Worm (Caenorhabditis elegans) whole organism, L1 larva: ENCODE data around the gene Y105C5B.25.

Experiments used
- F16B12.6 ChIP-seq: fragments of 150-350 bp; optimal IDR thresholded peaks from 2 replicates; lab custom pipeline; 2014; ENCODE audit warnings: missing biosample characterization, missing genetic modification characterization
- ceh-82 ChIP-seq, 3 experiments: fragments of 150-350 bp in 1 of 3; sonication (generic microtip) in 2 of 3; optimal IDR thresholded peaks; 2 replicates each; lab custom pipeline; 2014 to 2017; ENCODE audit warnings: missing biosample characterization in 3 of 3, missing genetic modification characterization in 3 of 3
- elt-3 ChIP-seq, 6 experiments: fragments of 150-350 bp in 1 of 6; sonication (generic microtip); optimal IDR thresholded peaks; 2 replicates each; lab custom pipeline; 2017 to 2018; ENCODE audit warnings: missing biosample characterization in 6 of 6, missing genetic modification characterization in 6 of 6, inconsistent platforms in 1 of 6
- jun-1 ChIP-seq: fragments of 150-350 bp; optimal IDR thresholded peaks from 2 replicates; lab custom pipeline; 2014; ENCODE audit warnings: missing biosample characterization, missing genetic modification reagents, missing genetic modification characterization
- mdl-1 ChIP-seq, 2 experiments: fragments of 150-350 bp; optimal IDR thresholded peaks; 2 replicates each; lab custom pipeline; 2014 to 2017; ENCODE audit warnings: missing biosample characterization in 2 of 2, missing genetic modification characterization in 2 of 2, inconsistent platforms in 1 of 2
- pag-3 ChIP-seq: sonication (generic microtip); optimal IDR thresholded peaks from 2 replicates; lab custom pipeline; 2017; ENCODE audit warnings: missing genetic modification characterization, mild to moderate bottlenecking, missing compliant biosample characterization, antibody characterized with exemption, borderline replicate concordance; ENCODE audit not compliant: insufficient read depth
- sox-4 ChIP-seq: sonication (generic microtip); optimal IDR thresholded peaks from 2 replicates; lab custom pipeline; 2016; ENCODE audit warnings: missing genetic modification characterization, missing compliant biosample characterization
- zag-1 ChIP-seq: fragments of 150-350 bp; optimal IDR thresholded peaks from 2 replicates; lab custom pipeline; 2014; ENCODE audit warnings: missing biosample characterization, missing genetic modification characterization
- ztf-4 ChIP-seq: fragments of 150-350 bp; optimal IDR thresholded peaks from 2 replicates; lab custom pipeline; 2014; ENCODE audit warnings: missing biosample characterization, missing genetic modification characterization

DNA sequence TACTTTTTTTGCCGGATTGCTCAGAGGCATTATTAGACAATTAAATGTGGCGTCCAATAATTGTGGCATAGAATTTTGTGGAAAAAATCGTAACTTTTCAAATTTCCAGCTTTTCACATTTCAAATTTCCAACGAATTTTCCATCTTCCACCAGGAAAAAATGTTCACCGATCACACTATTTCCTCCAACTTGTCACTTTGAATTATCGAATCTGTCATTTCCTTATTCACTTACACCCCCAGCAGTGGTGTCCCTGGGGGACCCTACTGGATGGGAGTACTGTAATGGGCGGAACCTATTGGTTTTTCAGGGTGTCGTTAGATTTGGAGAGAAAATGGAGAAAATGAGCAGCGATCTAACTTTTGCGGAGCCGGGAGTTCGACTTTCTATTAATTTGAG is 14.8 kb downstream of the Y105C5B.25 start, which contains the start of gene hlh-32:
- TF ChIP-seq F16B12.6 (tag; lab: Kevin White, UChicago) (no peak), jun-1 (tag; lab: Kevin White, UChicago) (no peak), ceh-82 (tag; optimal IDR thresholded peaks at IDR 0.05; lab: Kevin White, UChicago) (no peak), sox-4 (tag; lab: Kevin White, UChicago) (no peak), mdl-1 (tag; optimal IDR thresholded peaks at IDR 0.05; lab: Kevin White, UChicago) (no peak), zag-1 (no peak), ztf-4 (tag; lab: Kevin White, UChicago) (no peak), elt-3 (tag; optimal IDR thresholded peaks at IDR 0.05; lab: Kevin White, UChicago) (no peak), pag-3 (tag; lab: Kevin White, UChicago) (no peak)
